Worm (Caenorhabditis elegans) whole organism, midembryonic: ENCODE results near the gene C15F1.2.

Experiments
- T22C8.4 ChIP-seq: fragments of 200-800 bp; sonication (Bioruptor generic); IDR thresholded peaks from 2 replicates; pipeline ENCODE4 v1.3.6; 2022; ENCODE audit warnings: missing genetic modification characterization, missing compliant biosample characterization
- cog-1 ChIP-seq: sonication (generic microtip); optimal IDR thresholded peaks from 2 replicates; lab custom pipeline; 2016; ENCODE audit warnings: missing genetic modification characterization, missing compliant biosample characterization
- flt-1 ChIP-seq: fragments of 200-800 bp; sonication (Bioruptor generic); IDR thresholded peaks from 2 replicates; pipeline ENCODE4 v1.3.6; 2022; ENCODE audit warnings: missing genetic modification characterization, missing compliant biosample characterization
- klf-2 ChIP-seq: fragments of 200-800 bp; sonication (Bioruptor generic); conservative IDR thresholded peaks from 2 replicates; pipeline ENCODE4 v1.3.6; 2022; ENCODE audit warnings: missing genetic modification reagents, missing genetic modification characterization, missing compliant biosample characterization
- med-1 ChIP-seq: sonication (generic microtip); optimal IDR thresholded peaks from 2 replicates; lab custom pipeline; 2017; ENCODE audit warnings: missing genetic modification characterization, mild to moderate bottlenecking, missing compliant biosample characterization, antibody characterized with exemption, missing genetic modification reagents; ENCODE audit not compliant: insufficient read depth
- ref-1 ChIP-seq: fragments of 200-800 bp; sonication (Bioruptor generic); conservative IDR thresholded peaks from 2 replicates; pipeline ENCODE4 v1.3.6; 2022; ENCODE audit warnings: missing genetic modification reagents, missing genetic modification characterization, missing compliant biosample characterization
- tab-1 ChIP-seq: fragments of 200-800 bp; sonication (Bioruptor generic); IDR thresholded peaks from 2 replicates; pipeline ENCODE4 v1.3.6; 2022; ENCODE audit warnings: missing genetic modification characterization, missing compliant biosample characterization
- ztf-23 ChIP-seq: fragments of 200-800 bp; sonication (Bioruptor generic); IDR thresholded peaks from 2 replicates; pipeline ENCODE4 v1.3.6; 2022; ENCODE audit warnings: missing genetic modification reagents, missing genetic modification characterization, missing compliant biosample characterization
- ztf-29 ChIP-seq: fragments of 200-800 bp; sonication (Bioruptor generic); IDR thresholded peaks from 2 replicates; pipeline ENCODE4 v1.3.6; 2022; ENCODE audit warnings: missing genetic modification reagents, missing genetic modification characterization, missing compliant biosample characterization

ce11 chrII:6934729-6935128 is 45.0 kb upstream of the C15F1.2 start:
- no peak for TF ChIP-seq ref-1 (GFP tag; lab: Robert Waterston, UW)
- no peak for TF ChIP-seq tab-1 (GFP tag; lab: Robert Waterston, UW)
- TF ChIP-seq ztf-23 (GFP tag; lab: Robert Waterston, UW) = no peak
- TF ChIP-seq klf-2 (GFP tag; lab: Robert Waterston, UW) = no peak
- no peak for TF ChIP-seq med-1 (GFP tag; lab: Kevin White, UChicago)
- TF ChIP-seq T22C8.4 = no peak; the same call in 1 of the 2 replicates
- TF ChIP-seq cog-1 (tag; lab: Kevin White, UChicago) = no peak
- no peak for TF ChIP-seq ztf-29 (GFP tag; lab: Robert Waterston, UW)
- TF ChIP-seq flt-1 (GFP tag; lab: Robert Waterston, UW) = no peak
